Fruit fly (Drosophila melanogaster) whole organism, embryonic: ENCODE measurements around the gene ClC-c.

Experiments
- Antp ChIP-seq: fragments of 200-800 bp; sonication (Bioruptor generic); optimal IDR thresholded peaks from 3 replicates; lab custom pipeline; 2016; ENCODE audit warnings: missing biosample characterization, missing genetic modification characterization
- Asciz ChIP-seq: fragments of 200-800 bp; sonication (Bioruptor generic); optimal IDR thresholded peaks from 2 replicates; lab custom pipeline; 2017; ENCODE audit warnings: missing biosample characterization, mild to moderate bottlenecking, missing genetic modification characterization, missing genetic modification reagents
- Blimp-1 ChIP-seq: fragments of 200-800 bp; sonication (Bioruptor generic); optimal IDR thresholded peaks from 3 replicates; lab custom pipeline; 2018; ENCODE audit warnings: missing biosample characterization, missing genetic modification characterization, mild to moderate bottlenecking, moderate library complexity, missing genetic modification reagents
- CG10979 ChIP-seq: fragments of 200-800 bp; sonication (Bioruptor generic); optimal IDR thresholded peaks from 2 replicates; lab custom pipeline; 2018; ENCODE audit warnings: missing biosample characterization, mild to moderate bottlenecking, missing genetic modification characterization, moderate library complexity
- CG11504 ChIP-seq: fragments of 200-800 bp; sonication (Bioruptor generic); optimal IDR thresholded peaks from 3 replicates; lab custom pipeline; 2019; ENCODE audit warnings: missing biosample characterization, mild to moderate bottlenecking, missing genetic modification characterization, moderate library complexity
- CG11695 ChIP-seq: fragments of 200-800 bp; sonication (Bioruptor generic); IDR thresholded peaks from 3 replicates; pipeline ENCODE4 v1.3.6; 2022; ENCODE audit warnings: missing biosample characterization, missing genetic modification characterization
- CG11723 ChIP-seq: fragments of 200-800 bp; sonication (Bioruptor generic); optimal IDR thresholded peaks from 2 replicates; lab custom pipeline; 2017; ENCODE audit warnings: missing biosample characterization, mild to moderate bottlenecking, missing genetic modification characterization
- CG12155 ChIP-seq: fragments of 200-800 bp; sonication (Bioruptor generic); optimal IDR thresholded peaks from 3 replicates; lab custom pipeline; 2016; ENCODE audit warnings: missing biosample characterization, missing genetic modification characterization
- CG1233 ChIP-seq: fragments of 200-800 bp; sonication (Bioruptor generic); optimal IDR thresholded peaks from 4 replicates; lab custom pipeline; 2018; ENCODE audit warnings: missing biosample characterization, mild to moderate bottlenecking, missing genetic modification characterization
- CG14965 ChIP-seq: fragments of 200-800 bp; sonication (Bioruptor generic); optimal IDR thresholded peaks from 2 replicates; lab custom pipeline; 2016; ENCODE audit warnings: missing biosample characterization, missing genetic modification characterization, borderline replicate concordance
- CG15696 ChIP-seq: fragments of 200-800 bp; sonication (Bioruptor generic); optimal IDR thresholded peaks from 2 replicates; lab custom pipeline; 2019; ENCODE audit warnings: missing biosample characterization, mild to moderate bottlenecking, missing genetic modification characterization, moderate library complexity
- CG18476 ChIP-seq: fragments of 200-800 bp; sonication (Bioruptor generic); optimal IDR thresholded peaks from 2 replicates; lab custom pipeline; 2016; ENCODE audit warnings: missing biosample characterization, mild to moderate bottlenecking, missing genetic modification characterization
- CG18764 ChIP-seq: fragments of 200-800 bp; sonication (Bioruptor generic); optimal IDR thresholded peaks from 3 replicates; lab custom pipeline; 2016; ENCODE audit warnings: missing biosample characterization, missing genetic modification characterization
- CG30431 ChIP-seq: fragments of 200-800 bp; sonication (Bioruptor generic); optimal IDR thresholded peaks from 2 replicates; lab custom pipeline; 2017; ENCODE audit warnings: missing biosample characterization, missing genetic modification characterization
- CG31441 ChIP-seq: fragments of 200-800 bp; sonication (Bioruptor generic); IDR thresholded peaks from 2 replicates; pipeline ENCODE4 v1.3.6; 2022; ENCODE audit warnings: missing biosample characterization, missing genetic modification characterization
- CG33213 ChIP-seq: fragments of 200-800 bp; sonication (Bioruptor generic); optimal IDR thresholded peaks from 3 replicates; lab custom pipeline; 2016; ENCODE audit warnings: missing biosample characterization, missing genetic modification characterization
- CG33557 ChIP-seq: fragments of 200-800 bp; sonication (Bioruptor generic); optimal IDR thresholded peaks from 2 replicates; lab custom pipeline; 2019; ENCODE audit warnings: missing biosample characterization, mild to moderate bottlenecking, missing genetic modification characterization, moderate library complexity
- CG34224 ChIP-seq: fragments of 200-800 bp; sonication (Bioruptor generic); IDR thresholded peaks from 3 replicates; pipeline ENCODE4 v1.3.6; 2022; ENCODE audit warnings: missing biosample characterization, missing genetic modification characterization; ENCODE audit not compliant: partially characterized antibody
- CG4424 ChIP-seq: fragments of 200-800 bp; sonication (Bioruptor generic); optimal IDR thresholded peaks from 3 replicates; lab custom pipeline; 2016; ENCODE audit warnings: missing biosample characterization, missing genetic modification characterization
- CG5180 ChIP-seq: fragments of 200-800 bp; sonication (Bioruptor generic); optimal IDR thresholded peaks from 3 replicates; lab custom pipeline; 2017; ENCODE audit warnings: missing biosample characterization, missing genetic modification characterization, mild to moderate bottlenecking, moderate library complexity, missing genetic modification reagents
- CG5245 ChIP-seq: fragments of 200-800 bp; sonication (Bioruptor generic); optimal IDR thresholded peaks from 3 replicates; lab custom pipeline; 2016; ENCODE audit warnings: missing biosample characterization, missing genetic modification characterization
- CG6254 ChIP-seq: fragments of 200-800 bp; sonication (Bioruptor generic); optimal IDR thresholded peaks from 3 replicates; lab custom pipeline; 2017; ENCODE audit warnings: mild to moderate bottlenecking, missing biosample characterization, missing genetic modification reagents, missing genetic modification characterization
- CG7357 ChIP-seq: fragments of 200-800 bp; sonication (Bioruptor generic); IDR thresholded peaks from 3 replicates; pipeline ENCODE4 v1.3.6; 2022; ENCODE audit warnings: missing biosample characterization, missing genetic modification characterization
- D ChIP-seq, 2 experiments: fragments of 200-800 bp in 1 of 2; fragments of >200 bp in 1 of 2; sonication (Bioruptor generic) in 1 of 2; optimal IDR thresholded peaks; 2 replicates in 1 of 2; 3 replicates in 1 of 2; lab custom pipeline; 2017; ENCODE audit warnings: mild to moderate bottlenecking in 1 of 2, missing biosample characterization in 1 of 2, missing genetic modification characterization in 1 of 2, missing genetic modification reagents in 1 of 2
- HLHmδ ChIP-seq: fragments of 200-800 bp; sonication (Bioruptor generic); optimal IDR thresholded peaks from 2 replicates; lab custom pipeline; 2018; ENCODE audit warnings: missing biosample characterization, mild to moderate bottlenecking, missing genetic modification characterization, moderate library complexity
- Hr78 ChIP-seq, 2 experiments: fragments of 200-800 bp in 1 of 2; fragments of >200 bp in 1 of 2; sonication (Bioruptor generic) in 1 of 2; optimal IDR thresholded peaks; 2 replicates each; lab custom pipeline; 2017 to 2019; ENCODE audit warnings: missing biosample characterization in 2 of 2, missing genetic modification characterization in 2 of 2, mild to moderate bottlenecking in 1 of 2, moderate library complexity in 1 of 2
- Med ChIP-seq: fragments of 200-800 bp; sonication (Bioruptor generic); peaks from one replicate; lab custom pipeline; 2016; ENCODE audit warnings: missing biosample characterization, missing genetic modification characterization, mild to moderate bottlenecking, inconsistent platforms, moderate library complexity
- Myb ChIP-seq: fragments of 200-800 bp; sonication (Bioruptor generic); optimal IDR thresholded peaks from 2 replicates; lab custom pipeline; 2016; ENCODE audit warnings: missing biosample characterization, missing genetic modification characterization
- ap ChIP-seq: fragments of 200-800 bp; sonication (Bioruptor generic); IDR thresholded peaks from 2 replicates; pipeline ENCODE4 v1.3.6; 2022; ENCODE audit warnings: missing biosample characterization, missing genetic modification characterization
- bab2 ChIP-seq: fragments of 200-800 bp; sonication (Bioruptor generic); optimal IDR thresholded peaks from 2 replicates; lab custom pipeline; 2016; ENCODE audit warnings: missing biosample characterization, missing genetic modification characterization
- bcd ChIP-seq: fragments of 200-800 bp; sonication (Bioruptor generic); optimal IDR thresholded peaks from 2 replicates; lab custom pipeline; 2017; ENCODE audit warnings: missing biosample characterization, mild to moderate bottlenecking, missing genetic modification characterization
- crol ChIP-seq: fragments of 200-800 bp; sonication (Bioruptor generic); IDR thresholded peaks from 2 replicates; pipeline ENCODE4 v1.3.6; 2022; ENCODE audit warnings: missing biosample characterization, missing genetic modification characterization
- cwo ChIP-seq: fragments of 200-800 bp; sonication (Bioruptor generic); optimal IDR thresholded peaks from 3 replicates; lab custom pipeline; 2017; ENCODE audit warnings: missing biosample characterization, missing genetic modification characterization, mild to moderate bottlenecking, moderate library complexity, missing genetic modification reagents
- dmrt11E ChIP-seq: fragments of 200-800 bp; sonication (Bioruptor generic); optimal IDR thresholded peaks from 3 replicates; lab custom pipeline; 2018; ENCODE audit warnings: missing biosample characterization, mild to moderate bottlenecking, missing genetic modification characterization, moderate library complexity
- dmrt99B ChIP-seq: fragments of 200-800 bp; sonication (Bioruptor generic); optimal IDR thresholded peaks from 2 replicates; lab custom pipeline; 2018; ENCODE audit warnings: missing biosample characterization, mild to moderate bottlenecking, missing genetic modification characterization, moderate library complexity
- esg ChIP-seq: fragments of 200-800 bp; sonication (Bioruptor generic); conservative IDR thresholded peaks from 2 replicates; pipeline ENCODE4 v1.3.6; 2022; ENCODE audit warnings: missing biosample characterization, missing genetic modification characterization
- eyg ChIP-seq: fragments of 200-800 bp; sonication (Bioruptor generic); optimal IDR thresholded peaks from 3 replicates; lab custom pipeline; 2016; ENCODE audit warnings: missing biosample characterization, missing genetic modification characterization
- fd64A ChIP-seq: fragments of 200-800 bp; sonication (Bioruptor generic); optimal IDR thresholded peaks from 3 replicates; lab custom pipeline; 2018; ENCODE audit warnings: missing biosample characterization, mild to moderate bottlenecking, missing genetic modification characterization
- pnt ChIP-seq: fragments of 200-800 bp; sonication (Bioruptor generic); optimal IDR thresholded peaks from 3 replicates; lab custom pipeline; 2016; ENCODE audit warnings: missing biosample characterization, missing genetic modification characterization
- pum ChIP-seq: fragments of 200-800 bp; sonication (Bioruptor generic); optimal IDR thresholded peaks from 2 replicates; lab custom pipeline; 2016; ENCODE audit warnings: missing biosample characterization, missing genetic modification characterization
- sd ChIP-seq: fragments of 200-800 bp; sonication (Bioruptor generic); optimal IDR thresholded peaks from 3 replicates; lab custom pipeline; 2018; ENCODE audit warnings: missing biosample characterization, mild to moderate bottlenecking, missing genetic modification characterization, moderate library complexity
- trem ChIP-seq: fragments of 200-800 bp; optimal IDR thresholded peaks from 3 replicates; lab custom pipeline; 2019; ENCODE audit warnings: missing biosample characterization, mild to moderate bottlenecking, missing genetic modification characterization, moderate library complexity
- trh ChIP-seq: fragments of 200-800 bp; sonication (Bioruptor generic); optimal IDR thresholded peaks from 2 replicates; lab custom pipeline; 2016; ENCODE audit warnings: missing biosample characterization, missing genetic modification characterization
- ttk ChIP-seq: fragments of 200-800 bp; sonication (Bioruptor generic); IDR thresholded peaks from 2 replicates; pipeline ENCODE4 v2.1.2; 2022; ENCODE audit warnings: missing biosample characterization, missing genetic modification characterization
- yki ChIP-seq: fragments of >200 bp; optimal IDR thresholded peaks from 3 replicates; lab custom pipeline; 2018
- z ChIP-seq: fragments of 200-800 bp; sonication (Bioruptor generic); IDR thresholded peaks from 3 replicates; pipeline ENCODE4 v1.3.6; 2022; ENCODE audit warnings: missing biosample characterization, missing genetic modification characterization

The ClC-c gene

dm6 chr3L:16056101-16056891 is 34.0 kb upstream of the ClC-c start (continued):
- TF ChIP-seq CG14965 (GFP tag; lab: Kevin White, UChicago) (no peak), ttk (GFP tag; lab: Robert Waterston, UW) (no peak), CG11504 (tag; lab: Kevin White, UChicago) (peak; percentile 9), ap (no peak), yki (lab: Kevin White, UChicago) (no peak), CG18764 (GFP tag; lab: Kevin White, UChicago) (peak; percentile 25), sd (tag; lab: Kevin White, UChicago) (peak; percentile 22), z (GFP tag; lab: Robert Waterston, UW) (0 out of 3 replicates have a peak, but pooled peaks have one; percentile 20), Med (GFP tag; lab: Kevin White, UChicago) (peak; percentile 56), CG4424 (GFP tag; lab: Kevin White, UChicago) (peak; percentile 11), dmrt11E (tag; lab: Kevin White, UChicago) (peak; percentile 57), CG31441 (peak; percentile 26; the same call in 1 of the 2 replicates), trem (tag; lab: Kevin White, UChicago) (peak; percentile 9), CG10979 (tag; lab: Kevin White, UChicago) (peak; percentile 27), D (optimal IDR thresholded peaks at IDR 0.05; lab: Kevin White, UChicago) (no peak), D (GFP tag; optimal IDR thresholded peaks at IDR 0.05; lab: Kevin White, UChicago) (peak; percentile 39), HLHmδ (GFP tag; lab: Kevin White, UChicago) (peak; percentile 55), dmrt99B (tag; lab: Kevin White, UChicago) (peak; percentile 14), bab2 (peak; percentile 2), CG30431 (GFP tag; lab: Kevin White, UChicago) (no peak), CG33557 (GFP tag; lab: Kevin White, UChicago) (peak; percentile 40), Asciz (GFP tag; lab: Kevin White, UChicago) (peak; percentile 49), Blimp-1 (peak; percentile 61), fd64A (peak; percentile 56), CG18476 (GFP tag; lab: Kevin White, UChicago) (peak; percentile 11), CG15696 (tag; lab: Kevin White, UChicago) (peak; percentile 71), pnt (GFP tag; lab: Kevin White, UChicago) (no peak)

- TF ChIP-seq trh (no peak), CG1233 (GFP tag; lab: Kevin White, UChicago) (peak; percentile 46), Antp (peak; percentile 19), esg (peak; percentile 41; the same call in 1 of the 2 replicates), CG7357 (0 out of 3 replicates have a peak, but pooled peaks have one; percentile 16), Hr78 (GFP tag; optimal IDR thresholded peaks at IDR 0.05; lab: Kevin White, UChicago) (peak in 1 of 2 experiments; percentile 27), CG11723 (GFP tag; lab: Kevin White, UChicago) (peak; percentile 40), CG12155 (GFP tag; lab: Kevin White, UChicago) (peak; percentile 38), CG33213 (GFP tag; lab: Kevin White, UChicago) (no peak), crol (GFP tag; lab: Robert Waterston, UW) (peak; percentile 78), eyg (GFP tag; lab: Kevin White, UChicago) (no peak), CG11695 (GFP tag; lab: Robert Waterston, UW) (0 out of 3 replicates have a peak, but pooled peaks have one; percentile 17), cwo (GFP tag; lab: Kevin White, UChicago) (peak; percentile 33), bcd (GFP tag; lab: Kevin White, UChicago) (no peak), CG6254 (GFP tag; lab: Kevin White, UChicago) (peak; percentile 51), pum (GFP tag; lab: Kevin White, UChicago) (no peak), CG34224 (GFP tag; lab: Robert Waterston, UW) (no peak), CG5245 (GFP tag; lab: Kevin White, UChicago) (no peak), Myb (GFP tag; lab: Kevin White, UChicago) (peak; percentile 22), sd (tag; lab: Kevin White, UChicago) (peak; percentile 76), CG5180 (peak; percentile 17)
Measured at dm6 chr3L:16060806-16061600, 29.3 kb upstream of the ClC-c start.
